Worm (Caenorhabditis elegans): ENCODE data around the gene T03F7.5.

Gene T03F7.5

ce11 chrV:11265482-11265881 lies 33.0 kb downstream of the T03F7.5 start, which contains the start of gene cln-3.1:
Gene cln-3.1 (minus strand): TSS chrV:11265652.
- TF ChIP-seq tbx-37 (GFP tag; conservative IDR thresholded peaks at IDR 0.05) = no peak
- no peak for TF ChIP-seq ama-1 (optimal IDR thresholded peaks at IDR 0.05)
- TF ChIP-seq flt-1 (GFP tag; IDR thresholded peaks at IDR 0.05) = no peak
- TF ChIP-seq hmg-4 (GFP tag; optimal IDR thresholded peaks at IDR 0.05) = no peak
- TF ChIP-seq ets-7 (tag; optimal IDR thresholded peaks at IDR 0.05) = no peak
- TF ChIP-seq B0310.2 (tag; optimal IDR thresholded peaks at IDR 0.05) = no peak
- TF ChIP-seq hmbx-1 (tag; optimal IDR thresholded peaks at IDR 0.05) = no peak
- no peak for TF ChIP-seq ceh-13 (GFP tag; optimal IDR thresholded peaks at IDR 0.05)
- TF ChIP-seq pes-1 (GFP tag; IDR thresholded peaks at IDR 0.05) = no peak
- TF ChIP-seq ceh-36 (tag; optimal IDR thresholded peaks at IDR 0.05) = no peak
- no peak for TF ChIP-seq F13C5.2 (tag; optimal IDR thresholded peaks at IDR 0.05)

DNA sequence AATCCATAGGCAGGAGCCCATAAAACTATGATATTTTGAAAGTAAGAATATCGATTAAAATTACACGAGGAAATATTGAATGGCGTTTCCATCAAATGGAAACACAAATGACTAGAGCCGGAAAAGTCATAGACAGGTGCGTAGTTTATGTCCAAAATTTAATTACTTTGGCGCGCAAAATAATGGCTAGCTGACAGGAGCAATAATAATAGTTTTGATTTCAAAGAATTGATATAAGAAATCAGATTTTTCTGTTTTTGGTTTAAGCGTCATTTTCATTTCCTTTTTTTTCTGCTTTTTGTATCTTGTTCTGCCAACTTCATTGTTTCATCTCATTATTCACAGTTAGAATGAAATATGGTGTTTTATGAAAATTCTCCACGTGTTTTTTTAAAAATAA lies 35.5 kb downstream of the T03F7.5 start, which contains the start of gene F07B10.4:
Gene F07B10.4, minus strand, starts transcription at position 101 of the 400 bp plus-strand sequence.
- TF ChIP-seq aly-1 (tag; optimal IDR thresholded peaks at IDR 0.05) (no peak), tbx-37 (GFP tag; conservative IDR thresholded peaks at IDR 0.05) (no peak), F13C5.2 (tag; optimal IDR thresholded peaks at IDR 0.05) (no peak), hnd-1 (tag; optimal IDR thresholded peaks at IDR 0.05) (no peak), tbx-11 (GFP tag; IDR thresholded peaks at IDR 0.05) (no peak), flt-1 (GFP tag; IDR thresholded peaks at IDR 0.05) (no peak), pes-1 (GFP tag; IDR thresholded peaks at IDR 0.05) (no peak)

ce11 chrV:11260622-11261021 lies 37.9 kb downstream of the T03F7.5 start, which contains the start of gene F07B10.7:
Gene F07B10.7 (minus strand): TSS chrV:11260722.
- TF ChIP-seq hmbx-1 (tag; optimal IDR thresholded peaks at IDR 0.05) (no peak), tbx-37 (GFP tag; conservative IDR thresholded peaks at IDR 0.05) (no peak), aly-1 (tag; optimal IDR thresholded peaks at IDR 0.05) (no peak), B0310.2 (tag; optimal IDR thresholded peaks at IDR 0.05) (no peak), hnd-1 (tag; optimal IDR thresholded peaks at IDR 0.05) (no peak), tra-4 (tag; optimal IDR thresholded peaks at IDR 0.05) (no peak), ets-7 (tag; optimal IDR thresholded peaks at IDR 0.05) (no peak), flt-1 (GFP tag; IDR thresholded peaks at IDR 0.05) (no peak), hmg-4 (GFP tag; optimal IDR thresholded peaks at IDR 0.05) (no peak), ceh-36 (tag; optimal IDR thresholded peaks at IDR 0.05) (no peak), F13C5.2 (tag; optimal IDR thresholded peaks at IDR 0.05) (no peak), pes-1 (GFP tag; IDR thresholded peaks at IDR 0.05) (no peak), scrt-1 (GFP tag; IDR thresholded peaks at IDR 0.05) (no peak), ama-1 (optimal IDR thresholded peaks at IDR 0.05) (no peak), sea-1 (GFP tag; conservative IDR thresholded peaks at IDR 0.05) (no peak), ceh-13 (GFP tag; optimal IDR thresholded peaks at IDR 0.05) (no peak), tbx-11 (GFP tag; IDR thresholded peaks at IDR 0.05) (no peak)

DNA sequence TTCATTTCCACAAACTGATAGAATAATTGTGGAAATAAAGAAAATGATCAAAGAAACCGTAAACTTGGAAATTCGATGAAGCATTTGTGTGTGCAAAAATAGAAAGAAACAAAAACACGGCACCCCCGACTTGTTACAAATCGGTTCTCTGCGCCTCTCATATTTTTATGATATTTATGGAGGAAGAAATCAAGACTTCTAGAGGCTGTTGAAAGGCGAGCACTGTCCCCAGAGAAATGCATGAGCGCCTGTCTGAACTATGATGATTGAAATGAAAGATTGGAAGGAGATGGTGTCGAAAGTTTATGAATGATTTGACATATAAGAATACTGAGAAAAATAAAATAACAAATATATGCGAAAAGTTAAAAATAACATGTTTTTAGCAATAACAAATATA lies 39.6 kb downstream of the T03F7.5 start, which contains the start of gene lgc-36:
Gene lgc-36, minus strand, starts transcription at position 101 of the 400 bp plus-strand sequence.
- no peak for TF ChIP-seq hnd-1 (tag; optimal IDR thresholded peaks at IDR 0.05)
- TF ChIP-seq ceh-13 (GFP tag; optimal IDR thresholded peaks at IDR 0.05) = no peak
- no peak for TF ChIP-seq tra-4 (tag; optimal IDR thresholded peaks at IDR 0.05)
- no peak for TF ChIP-seq B0310.2 (tag; optimal IDR thresholded peaks at IDR 0.05)

- no peak for TF ChIP-seq hmg-4 (GFP tag; optimal IDR thresholded peaks at IDR 0.05)
- no peak for TF ChIP-seq hmbx-1 (tag; optimal IDR thresholded peaks at IDR 0.05)
- no peak for TF ChIP-seq hnd-1 (tag; optimal IDR thresholded peaks at IDR 0.05)
- TF ChIP-seq scrt-1 (GFP tag; IDR thresholded peaks at IDR 0.05) = no peak
- TF ChIP-seq flt-1 (GFP tag; IDR thresholded peaks at IDR 0.05) = no peak
- TF ChIP-seq tbx-11 (GFP tag; IDR thresholded peaks at IDR 0.05) = no peak
- TF ChIP-seq sea-1 (GFP tag; conservative IDR thresholded peaks at IDR 0.05) = no peak
- no peak for TF ChIP-seq tra-4 (tag; optimal IDR thresholded peaks at IDR 0.05)
- TF ChIP-seq B0310.2 (tag; optimal IDR thresholded peaks at IDR 0.05) = no peak
- no peak for TF ChIP-seq ceh-36 (tag; optimal IDR thresholded peaks at IDR 0.05)
- TF ChIP-seq aly-1 (tag; optimal IDR thresholded peaks at IDR 0.05) = no peak
- TF ChIP-seq F13C5.2 (tag; optimal IDR thresholded peaks at IDR 0.05) = no peak
- no peak for TF ChIP-seq tbx-37 (GFP tag; conservative IDR thresholded peaks at IDR 0.05)
- no peak for TF ChIP-seq ama-1 (optimal IDR thresholded peaks at IDR 0.05)
- no peak for TF ChIP-seq pes-1 (GFP tag; IDR thresholded peaks at IDR 0.05)
- no peak for TF ChIP-seq ets-7 (tag; optimal IDR thresholded peaks at IDR 0.05)
These were observed 43.6 kb downstream of the T03F7.5 start, which contains the start of gene srsx-31 for ce11 chrV:11254980-11255379. Gene srsx-31 (minus strand): TSS chrV:11255080.

ce11 chrV:11252429-11252828 lies 46.1 kb downstream of the T03F7.5 start, which contains the start of gene srsx-33:
Gene srsx-33 (minus strand): TSS chrV:11252529.
- no peak for TF ChIP-seq tra-4 (tag; optimal IDR thresholded peaks at IDR 0.05)
- no peak for TF ChIP-seq sea-1 (GFP tag; conservative IDR thresholded peaks at IDR 0.05)
- TF ChIP-seq flt-1 (GFP tag; IDR thresholded peaks at IDR 0.05) = no peak
- no peak for TF ChIP-seq hmbx-1 (tag; optimal IDR thresholded peaks at IDR 0.05)
- no peak for TF ChIP-seq B0310.2 (tag; optimal IDR thresholded peaks at IDR 0.05)
- no peak for TF ChIP-seq pes-1 (GFP tag; IDR thresholded peaks at IDR 0.05)
- TF ChIP-seq ama-1 (optimal IDR thresholded peaks at IDR 0.05) = no peak
- TF ChIP-seq ets-7 (tag; optimal IDR thresholded peaks at IDR 0.05) = no peak

DNA sequence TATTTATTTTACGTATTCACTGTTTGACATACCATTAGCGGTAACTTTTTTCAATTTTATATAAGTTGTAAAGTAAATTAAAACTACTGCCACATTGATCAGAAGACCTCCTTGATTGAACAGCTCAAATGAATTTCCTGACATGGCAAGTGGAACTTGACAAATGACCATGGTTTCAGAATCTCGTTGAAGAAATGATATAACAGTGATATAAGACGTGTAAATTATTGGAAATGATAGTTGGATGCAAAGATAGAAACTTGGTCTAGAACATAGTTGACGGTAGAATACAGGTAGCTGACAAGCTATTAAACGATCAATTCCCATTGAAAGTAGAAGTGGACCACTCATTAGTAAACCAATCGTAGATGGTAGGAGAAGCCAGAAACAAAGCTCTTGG lies 46.7 kb downstream of the T03F7.5 start:
- TF ChIP-seq F13C5.2 (tag; optimal IDR thresholded peaks at IDR 0.05) (no peak), pes-1 (GFP tag; IDR thresholded peaks at IDR 0.05) (no peak), tra-4 (tag; optimal IDR thresholded peaks at IDR 0.05) (no peak)

ce11 chrV:11250735-11251134 lies 47.8 kb downstream of the T03F7.5 start, which contains the start of gene T19B10.12:
Gene T19B10.12 (plus strand): TSS chrV:11251035.
- TF ChIP-seq pes-1 (GFP tag; IDR thresholded peaks at IDR 0.05) (no peak), tra-4 (tag; optimal IDR thresholded peaks at IDR 0.05) (no peak), tbx-11 (GFP tag; IDR thresholded peaks at IDR 0.05) (no peak), scrt-1 (GFP tag; IDR thresholded peaks at IDR 0.05) (no peak), flt-1 (GFP tag; IDR thresholded peaks at IDR 0.05) (no peak), sea-1 (GFP tag; conservative IDR thresholded peaks at IDR 0.05) (no peak), tbx-37 (GFP tag; conservative IDR thresholded peaks at IDR 0.05) (no peak), B0310.2 (tag; optimal IDR thresholded peaks at IDR 0.05) (no peak), ceh-36 (tag; optimal IDR thresholded peaks at IDR 0.05) (no peak), aly-1 (tag; optimal IDR thresholded peaks at IDR 0.05) (no peak), ama-1 (optimal IDR thresholded peaks at IDR 0.05) (no peak), ets-7 (tag; optimal IDR thresholded peaks at IDR 0.05) (no peak), hmg-4 (GFP tag; optimal IDR thresholded peaks at IDR 0.05) (no peak), hmbx-1 (tag; optimal IDR thresholded peaks at IDR 0.05) (no peak), F13C5.2 (tag; optimal IDR thresholded peaks at IDR 0.05) (no peak), ceh-13 (GFP tag; optimal IDR thresholded peaks at IDR 0.05) (no peak), hnd-1 (tag; optimal IDR thresholded peaks at IDR 0.05) (no peak)
